Worm (Caenorhabditis elegans): Measurements from ENCODE around the gene C15H7.3.
A peak's percentile ranks its signal among the peaks of the same experiment; 100 is the strongest.

ce11 chrIII:9629855-9630254, 21.9 kb downstream of the C15H7.3 start, which contains the start of gene rpac-19:
- peak; percentile 77 for TF ChIP-seq mep-1 (tag; optimal IDR thresholded peaks at IDR 0.05)
- no peak for TF ChIP-seq lin-13 (tag; optimal IDR thresholded peaks at IDR 0.05)
- peak; percentile 47 for TF ChIP-seq ceh-43 (GFP tag; optimal IDR thresholded peaks at IDR 0.05)
- TF ChIP-seq unc-62 (GFP tag; optimal IDR thresholded peaks at IDR 0.05) = no peak
- no peak for TF ChIP-seq pha-4 (tag; optimal IDR thresholded peaks at IDR 0.05)
- TF ChIP-seq nhr-76 (tag; optimal IDR thresholded peaks at IDR 0.05) = peak; percentile 20
